Fruit fly (Drosophila melanogaster) whole organism, embryonic: ENCODE results near the gene mask.

Source experiments
- Ada2b ChIP-seq: fragments of 200-800 bp; sonication (Bioruptor generic); IDR thresholded peaks from 2 replicates; pipeline ENCODE4 v1.3.6; 2022; ENCODE audit warnings: missing biosample characterization, missing genetic modification characterization
- Asciz ChIP-seq: fragments of 200-800 bp; sonication (Bioruptor generic); optimal IDR thresholded peaks from 2 replicates; lab custom pipeline; 2017; ENCODE audit warnings: missing biosample characterization, mild to moderate bottlenecking, missing genetic modification characterization, missing genetic modification reagents
- Awh ChIP-seq: fragments of 200-800 bp; sonication (Bioruptor generic); IDR thresholded peaks from 2 replicates; pipeline ENCODE4, ENCODE4 v1.3.6; 2022; ENCODE audit warnings: missing biosample characterization, missing genetic modification characterization
- BEAF-32 ChIP-seq: fragments of 200-800 bp; sonication (Bioruptor generic); optimal IDR thresholded peaks from 3 replicates; lab custom pipeline; 2017; ENCODE audit warnings: missing biosample characterization, missing genetic modification characterization, mild to moderate bottlenecking, moderate library complexity, missing genetic modification reagents
- CG10543 ChIP-seq: fragments of 200-800 bp; sonication (Bioruptor generic); optimal IDR thresholded peaks from 3 replicates; lab custom pipeline; 2017; ENCODE audit warnings: missing biosample characterization, mild to moderate bottlenecking, missing genetic modification characterization, moderate library complexity
- CG12744 ChIP-seq: fragments of 200-800 bp; sonication (Bioruptor generic); optimal IDR thresholded peaks from 2 replicates; lab custom pipeline; 2016; ENCODE audit warnings: missing biosample characterization, missing genetic modification characterization
- CG13287 ChIP-seq: fragments of 200-800 bp; sonication (Bioruptor generic); IDR thresholded peaks from 2 replicates; pipeline ENCODE4 v1.3.6; 2022; ENCODE audit warnings: missing biosample characterization, missing genetic modification characterization; ENCODE audit not compliant: partially characterized antibody
- CG15269 ChIP-seq: fragments of 200-800 bp; sonication (Bioruptor generic); optimal IDR thresholded peaks from 2 replicates; lab custom pipeline; 2018; ENCODE audit warnings: missing biosample characterization, mild to moderate bottlenecking, missing genetic modification characterization, moderate library complexity
- CG1603 ChIP-seq: fragments of 200-800 bp; sonication (Bioruptor generic); optimal IDR thresholded peaks from 2 replicates; lab custom pipeline; 2019; ENCODE audit warnings: missing biosample characterization, mild to moderate bottlenecking, missing genetic modification characterization, moderate library complexity
- CG17186 ChIP-seq: fragments of 200-800 bp; sonication (Bioruptor generic); optimal IDR thresholded peaks from 3 replicates; lab custom pipeline; 2017; ENCODE audit warnings: missing biosample characterization, missing genetic modification reagents, missing genetic modification characterization
- CG17802 ChIP-seq: fragments of 200-800 bp; sonication (Bioruptor generic); optimal IDR thresholded peaks from 2 replicates; lab custom pipeline; 2018; ENCODE audit warnings: missing biosample characterization, mild to moderate bottlenecking, missing genetic modification characterization, moderate library complexity
- CG32532 ChIP-seq: fragments of 200-800 bp; sonication (Bioruptor generic); IDR thresholded peaks from 2 replicates; pipeline ENCODE4 v1.3.6; 2022; ENCODE audit warnings: missing biosample characterization, missing genetic modification characterization
- CG34376 ChIP-seq: fragments of 200-800 bp; sonication (Bioruptor generic); optimal IDR thresholded peaks from 2 replicates; lab custom pipeline; 2018; ENCODE audit warnings: missing biosample characterization, mild to moderate bottlenecking, missing genetic modification characterization
- CG4820 ChIP-seq: fragments of 200-800 bp; sonication (Bioruptor generic); optimal IDR thresholded peaks from 3 replicates; lab custom pipeline; 2016; ENCODE audit warnings: missing biosample characterization, missing genetic modification characterization
- CG6854 ChIP-seq: fragments of 200-800 bp; sonication (Bioruptor generic); optimal IDR thresholded peaks from 3 replicates; lab custom pipeline; 2017; ENCODE audit warnings: missing biosample characterization, mild to moderate bottlenecking, missing genetic modification characterization
- CG7271 ChIP-seq: fragments of 200-800 bp; sonication (Bioruptor generic); optimal IDR thresholded peaks from 2 replicates; lab custom pipeline; 2018; ENCODE audit warnings: missing biosample characterization, mild to moderate bottlenecking, missing genetic modification characterization, moderate library complexity
- CG7786 ChIP-seq: fragments of 200-800 bp; sonication (Bioruptor generic); optimal IDR thresholded peaks from 2 replicates; lab custom pipeline; 2016; ENCODE audit warnings: missing biosample characterization, missing genetic modification characterization
- Camta ChIP-seq: fragments of 200-800 bp; sonication (Bioruptor generic); optimal IDR thresholded peaks from 2 replicates; lab custom pipeline; 2016; ENCODE audit warnings: missing biosample characterization, missing genetic modification characterization
- Deaf1 ChIP-seq: fragments of 200-800 bp; optimal IDR thresholded peaks from 3 replicates; lab custom pipeline; 2019; ENCODE audit warnings: missing biosample characterization, mild to moderate bottlenecking, missing genetic modification characterization, moderate library complexity
- H15 ChIP-seq: fragments of 200-800 bp; sonication (Bioruptor generic); IDR thresholded peaks from 3 replicates; pipeline ENCODE4 v1.3.6; 2022; ENCODE audit warnings: missing biosample characterization, missing genetic modification characterization
- HmgD ChIP-seq: fragments of 200-800 bp; sonication (Bioruptor generic); optimal IDR thresholded peaks from 3 replicates; lab custom pipeline; 2016; ENCODE audit warnings: missing biosample characterization, missing genetic modification characterization
- Ptx1 ChIP-seq: fragments of 200-800 bp; sonication (Bioruptor generic); IDR thresholded peaks from 2 replicates; pipeline ENCODE4 v1.3.6; 2022; ENCODE audit warnings: missing biosample characterization, missing genetic modification characterization
- Scr ChIP-seq: fragments of 200-800 bp; sonication (Bioruptor generic); IDR thresholded peaks from 2 replicates; pipeline ENCODE4 v1.3.6; 2022; ENCODE audit warnings: missing biosample characterization, missing genetic modification characterization; ENCODE audit not compliant: partially characterized antibody
- Spps ChIP-seq: fragments of 200-800 bp; sonication (Bioruptor generic); optimal IDR thresholded peaks from 2 replicates; lab custom pipeline; 2018; ENCODE audit warnings: missing biosample characterization, mild to moderate bottlenecking, missing genetic modification characterization
- abd-A ChIP-seq: fragments of 200-800 bp; sonication (Bioruptor generic); optimal IDR thresholded peaks from 3 replicates; lab custom pipeline; 2019; ENCODE audit warnings: missing biosample characterization, mild to moderate bottlenecking, missing genetic modification characterization, moderate library complexity
- al ChIP-seq: fragments of 200-800 bp; sonication (Bioruptor generic); IDR thresholded peaks from 2 replicates; pipeline ENCODE4 v1.3.6; 2022; ENCODE audit warnings: missing biosample characterization, missing genetic modification characterization
- ara ChIP-seq: fragments of 200-800 bp; sonication (Bioruptor generic); IDR thresholded peaks from 2 replicates; pipeline ENCODE4 v1.3.6; 2022; ENCODE audit warnings: missing biosample characterization, missing genetic modification characterization
- az2 ChIP-seq: fragments of 200-800 bp; sonication (Bioruptor generic); optimal IDR thresholded peaks from 3 replicates; lab custom pipeline; 2016; ENCODE audit warnings: missing biosample characterization, missing genetic modification characterization
- br ChIP-seq: fragments of >200 bp; optimal IDR thresholded peaks from 2 replicates; lab custom pipeline; 2017
- bsh ChIP-seq, 2 experiments: fragments of 200-800 bp; sonication (Bioruptor generic); optimal IDR thresholded peaks; 2 replicates each; lab custom pipeline; 2017 to 2018; ENCODE audit warnings: mild to moderate bottlenecking in 2 of 2, missing biosample characterization in 2 of 2, missing genetic modification characterization in 2 of 2, moderate library complexity in 1 of 2
- chm ChIP-seq: fragments of 200-800 bp; sonication (Bioruptor generic); IDR thresholded peaks from 2 replicates; pipeline ENCODE4 v1.3.6; 2022; ENCODE audit warnings: missing biosample characterization, missing genetic modification characterization
- crc ChIP-seq: fragments of 200-800 bp; sonication (Bioruptor generic); optimal IDR thresholded peaks from 2 replicates; lab custom pipeline; 2016; ENCODE audit warnings: missing biosample characterization, missing genetic modification characterization
- dan ChIP-seq: fragments of 200-800 bp; sonication (Bioruptor generic); IDR thresholded peaks from 2 replicates; pipeline ENCODE4 v1.3.6; 2022; ENCODE audit warnings: missing biosample characterization, missing genetic modification characterization
- dimm ChIP-seq: fragments of 200-800 bp; sonication (Bioruptor generic); IDR thresholded peaks from 2 replicates; pipeline ENCODE4 v1.3.6; 2022; ENCODE audit warnings: missing biosample characterization, missing genetic modification characterization
- dmrt11E ChIP-seq: fragments of 200-800 bp; sonication (Bioruptor generic); optimal IDR thresholded peaks from 3 replicates; lab custom pipeline; 2018; ENCODE audit warnings: missing biosample characterization, mild to moderate bottlenecking, missing genetic modification characterization, moderate library complexity
- eyg ChIP-seq: fragments of 200-800 bp; sonication (Bioruptor generic); optimal IDR thresholded peaks from 3 replicates; lab custom pipeline; 2016; ENCODE audit warnings: missing biosample characterization, missing genetic modification characterization
- gro ChIP-seq: fragments of 200-800 bp; sonication (Bioruptor generic); optimal IDR thresholded peaks from 2 replicates; lab custom pipeline; 2016; ENCODE audit warnings: missing biosample characterization, missing genetic modification characterization
- hbn ChIP-seq: fragments of 200-800 bp; sonication (Bioruptor generic); IDR thresholded peaks from 2 replicates; pipeline ENCODE4 v1.3.6; 2022; ENCODE audit warnings: missing biosample characterization, missing genetic modification characterization; ENCODE audit not compliant: partially characterized antibody
- hkb ChIP-seq, 2 experiments: fragments of 200-800 bp in 1 of 2; fragments of >200 bp in 1 of 2; sonication (Bioruptor generic) in 1 of 2; IDR thresholded peaks in 1 of 2; optimal IDR thresholded peaks in 1 of 2; 2 replicates each; pipeline versions ENCODE4 v1.3.6 to Lab custom; 2017 to 2022; ENCODE audit warnings: missing biosample characterization in 1 of 2, missing genetic modification characterization in 1 of 2
- jumu ChIP-seq: fragments of 200-800 bp; sonication (Bioruptor generic); optimal IDR thresholded peaks from 3 replicates; lab custom pipeline; 2016; ENCODE audit warnings: missing biosample characterization, missing genetic modification characterization
- nerfin-1 ChIP-seq: fragments of 200-800 bp; sonication (Bioruptor generic); optimal IDR thresholded peaks from 3 replicates; lab custom pipeline; 2019; ENCODE audit warnings: missing biosample characterization, mild to moderate bottlenecking, missing genetic modification characterization, moderate library complexity
- nmo ChIP-seq: fragments of 200-800 bp; sonication (Bioruptor generic); optimal IDR thresholded peaks from 2 replicates; lab custom pipeline; 2018; ENCODE audit warnings: missing biosample characterization, mild to moderate bottlenecking, missing genetic modification characterization, moderate library complexity
- pb ChIP-seq: fragments of 200-800 bp; sonication (Bioruptor generic); optimal IDR thresholded peaks from 3 replicates; lab custom pipeline; 2016; ENCODE audit warnings: missing biosample characterization, missing genetic modification characterization
- stwl ChIP-seq: fragments of 200-800 bp; sonication (Bioruptor generic); optimal IDR thresholded peaks from 3 replicates; lab custom pipeline; 2018; ENCODE audit warnings: missing biosample characterization, mild to moderate bottlenecking, missing genetic modification characterization, moderate library complexity
- tgo ChIP-seq: fragments of 200-800 bp; sonication (Bioruptor generic); IDR thresholded peaks from 3 replicates; pipeline ENCODE4 v1.3.6; 2022; ENCODE audit warnings: missing biosample characterization, missing genetic modification characterization
- unpg ChIP-seq: fragments of 200-800 bp; sonication (Bioruptor generic); optimal IDR thresholded peaks from 3 replicates; lab custom pipeline; 2018; ENCODE audit warnings: missing biosample characterization, mild to moderate bottlenecking, missing genetic modification characterization, moderate library complexity
- vnd ChIP-seq: fragments of 200-800 bp; sonication (Bioruptor generic); IDR thresholded peaks from 3 replicates; pipeline ENCODE4 v1.3.6; 2022; ENCODE audit warnings: missing biosample characterization, missing genetic modification characterization; ENCODE audit not compliant: partially characterized antibody
- zen2 ChIP-seq: fragments of 200-800 bp; sonication (Bioruptor generic); IDR thresholded peaks from 3 replicates; pipeline ENCODE4 v1.3.6; 2022; ENCODE audit warnings: missing biosample characterization, missing genetic modification characterization; ENCODE audit not compliant: partially characterized antibody

Gene mask

DNA sequence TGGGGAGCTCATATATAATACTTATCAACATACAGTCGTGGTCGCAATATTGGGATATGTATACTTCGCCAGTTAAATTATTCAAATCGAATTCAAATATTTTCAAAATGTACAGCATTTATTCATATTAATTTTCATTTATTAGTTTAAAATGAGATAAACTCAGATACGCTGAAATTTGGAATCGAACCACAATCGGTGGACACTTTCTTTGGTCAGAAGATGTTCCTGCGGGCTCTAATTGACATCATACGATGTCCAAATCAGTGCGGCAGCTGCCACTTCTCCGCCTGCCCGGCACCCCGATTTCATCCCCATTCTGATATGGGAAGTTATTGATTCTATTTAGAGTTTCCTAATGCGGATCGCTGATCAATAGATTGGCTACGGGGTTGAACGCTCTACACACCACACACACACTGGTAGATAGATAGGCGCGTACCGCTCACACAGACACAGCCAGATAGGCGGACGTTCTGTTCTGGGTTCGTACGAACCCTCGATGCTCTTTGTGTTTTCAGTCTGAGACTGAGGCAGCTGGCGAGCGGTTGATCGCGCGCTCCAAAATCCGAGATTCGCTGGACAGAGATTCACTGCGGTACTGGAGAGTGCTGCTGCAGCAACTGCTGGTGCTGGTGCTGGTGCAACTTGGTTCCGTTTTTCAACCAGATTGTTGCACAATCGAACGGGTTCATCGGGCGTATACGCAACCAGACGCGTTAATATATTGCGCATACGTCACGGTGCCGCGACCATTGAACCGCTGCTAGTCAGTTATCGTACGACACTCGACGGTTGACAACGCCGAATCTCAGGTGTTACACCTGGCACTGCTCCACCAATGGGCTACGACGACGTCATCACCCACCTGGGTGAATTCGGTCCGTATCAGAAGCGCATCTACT is 46.0 kb downstream of the mask start, which contains the start of gene Orct (continued):
- TF ChIP-seq CG7786 (GFP tag; lab: Kevin White, UChicago): peak; percentile 68
- TF ChIP-seq crc: peak; percentile 2
- peak in 1 of 2 experiments; percentile 68 for TF ChIP-seq bsh (GFP tag; optimal IDR thresholded peaks at IDR 0.05; lab: Kevin White, UChicago)
- peak; percentile 92 for TF ChIP-seq CG10543 (GFP tag; lab: Kevin White, UChicago)
- TF ChIP-seq CG7271: no peak
- TF ChIP-seq CG32532 (GFP tag; lab: Robert Waterston, UW): peak; percentile 79
- TF ChIP-seq al: no peak; the same call in none of the 2 replicates
- TF ChIP-seq jumu (GFP tag; lab: Kevin White, UChicago): peak; percentile 59
- TF ChIP-seq abd-A (tag; lab: Kevin White, UChicago): peak; percentile 3
- no peak for TF ChIP-seq BEAF-32 (GFP tag; lab: Kevin White, UChicago)
- TF ChIP-seq gro: peak; percentile 53
- TF ChIP-seq H15 (GFP tag; lab: Robert Waterston, UW): no peak
- TF ChIP-seq unpg (GFP tag; lab: Kevin White, UChicago): peak; percentile 75
- TF ChIP-seq chm (GFP tag; lab: Robert Waterston, UW): 0 out of 2 replicates have a peak, but pooled peaks have one; percentile 46
- TF ChIP-seq br (lab: Kevin White, UChicago): no peak
- TF ChIP-seq zen2 (GFP tag; lab: Robert Waterston, UW): no peak
- TF ChIP-seq CG15269 (tag; lab: Kevin White, UChicago): peak; percentile 78
- no peak for TF ChIP-seq Spps (tag; lab: Kevin White, UChicago)
- no peak for TF ChIP-seq Scr (GFP tag; lab: Robert Waterston, UW)
- peak; percentile 72 for TF ChIP-seq CG34376 (GFP tag; lab: Kevin White, UChicago)
- peak; percentile 45 for TF ChIP-seq az2 (GFP tag; lab: Kevin White, UChicago)
- TF ChIP-seq hkb (optimal IDR thresholded peaks at IDR 0.05; lab: Kevin White, UChicago): no peak
- peak; percentile 64 for TF ChIP-seq hkb (GFP tag; IDR thresholded peaks at IDR 0.05; lab: Robert Waterston, UW)
- TF ChIP-seq dmrt11E: peak; percentile 42
- no peak for TF ChIP-seq HmgD
- TF ChIP-seq CG1603 (tag; lab: Kevin White, UChicago): peak; percentile 69
- TF ChIP-seq hbn (GFP tag; lab: Robert Waterston, UW): no peak
- TF ChIP-seq CG4820: peak; percentile 45
- peak; percentile 61 for TF ChIP-seq Deaf1 (tag; lab: Kevin White, UChicago)
- TF ChIP-seq pb (GFP tag; lab: Kevin White, UChicago): no peak
- peak; percentile 77 for TF ChIP-seq CG6854 (GFP tag; lab: Kevin White, UChicago)
- TF ChIP-seq dan (GFP tag; lab: Robert Waterston, UW): no peak
- peak; percentile 62 for TF ChIP-seq Asciz (GFP tag; lab: Kevin White, UChicago)
- no peak for TF ChIP-seq Awh
- TF ChIP-seq CG12744: peak; percentile 32
- TF ChIP-seq CG13287 (GFP tag; lab: Robert Waterston, UW): no peak
- TF ChIP-seq eyg (GFP tag; lab: Kevin White, UChicago): peak; percentile 51
- TF ChIP-seq Ptx1 (GFP tag; lab: Robert Waterston, UW): peak; percentile 75
- TF ChIP-seq CG17802 (tag; lab: Kevin White, UChicago): no peak
- no peak for TF ChIP-seq CG17186 (GFP tag; lab: Kevin White, UChicago)
- TF ChIP-seq nmo (GFP tag; lab: Kevin White, UChicago): peak; percentile 74
- TF ChIP-seq tgo (GFP tag; lab: Robert Waterston, UW): peak; percentile 70
- TF ChIP-seq nerfin-1 (tag; lab: Kevin White, UChicago): peak; percentile 54
- TF ChIP-seq vnd (GFP tag; lab: Robert Waterston, UW): no peak
- TF ChIP-seq Camta: peak; percentile 55
- no peak for TF ChIP-seq stwl (tag; lab: Kevin White, UChicago)
- TF ChIP-seq dimm (GFP tag; lab: Robert Waterston, UW): no peak
- peak; percentile 27 for TF ChIP-seq Ada2b (GFP tag; lab: Robert Waterston, UW)
- TF ChIP-seq ara (GFP tag; lab: Robert Waterston, UW): 0 out of 2 replicates have a peak, but pooled peaks have one; percentile 30
